Worm (Caenorhabditis elegans) whole organism, early embryonic: Measurements from ENCODE around the gene C30H6.5.

Experiments used
- ama-1 ChIP-seq: fragments of 150-350 bp; optimal IDR thresholded peaks from 2 replicates; lab custom pipeline; 2014
- ceh-36 ChIP-seq: sonication (generic microtip); optimal IDR thresholded peaks from 2 replicates; lab custom pipeline; 2016; ENCODE audit warnings: missing genetic modification characterization, inconsistent platforms, missing compliant biosample characterization
- flt-1 ChIP-seq: fragments of 200-800 bp; sonication (Bioruptor generic); IDR thresholded peaks from 2 replicates; pipeline ENCODE4 v1.3.6; 2022; ENCODE audit warnings: missing genetic modification characterization, missing compliant biosample characterization
- sea-1 ChIP-seq: fragments of 200-800 bp; sonication (Bioruptor generic); conservative IDR thresholded peaks from 2 replicates; pipeline ENCODE4 v1.3.6; 2022; ENCODE audit warnings: missing genetic modification characterization, missing compliant biosample characterization
- tbx-37 ChIP-seq: fragments of 200-800 bp; sonication (Bioruptor generic); conservative IDR thresholded peaks from 2 replicates; pipeline ENCODE4 v1.3.6; 2022; ENCODE audit warnings: missing genetic modification reagents, missing genetic modification characterization, missing compliant biosample characterization

DNA sequence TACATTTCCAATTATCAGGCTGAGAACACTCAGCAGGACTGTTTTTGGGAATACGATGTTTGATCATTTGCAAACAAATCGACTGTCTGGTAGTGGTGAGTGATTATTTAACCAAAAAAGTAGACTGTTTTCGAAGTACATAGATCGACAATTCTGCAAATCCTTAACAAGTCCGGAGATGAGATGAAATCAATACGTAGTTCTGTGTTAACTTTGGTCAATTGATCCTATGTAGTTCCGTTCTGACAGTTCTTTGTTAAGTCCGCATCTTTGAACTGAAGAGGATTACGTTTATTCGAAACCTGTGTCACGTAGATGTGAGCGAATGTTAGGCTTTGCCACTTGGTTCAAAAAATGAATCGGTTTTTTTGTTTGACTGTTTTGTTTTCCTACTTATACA, 20.0 kb upstream of the C30H6.5 start, which contains the start of gene clec-199:
- TF ChIP-seq sea-1 (GFP tag; lab: Robert Waterston, UW) (no peak), flt-1 (GFP tag; lab: Robert Waterston, UW) (no peak), tbx-37 (GFP tag; lab: Robert Waterston, UW) (no peak), ama-1 (no peak), ceh-36 (no peak)
